Worm (Caenorhabditis elegans) whole organism, midembryonic: ENCODE results near the gene bgnt-1.2.

Experiments
- cog-1 ChIP-seq: sonication (generic microtip); optimal IDR thresholded peaks from 2 replicates; lab custom pipeline; 2016; ENCODE audit warnings: missing genetic modification characterization, missing compliant biosample characterization
- med-1 ChIP-seq: sonication (generic microtip); optimal IDR thresholded peaks from 2 replicates; lab custom pipeline; 2017; ENCODE audit warnings: missing genetic modification characterization, mild to moderate bottlenecking, missing compliant biosample characterization, antibody characterized with exemption, missing genetic modification reagents; ENCODE audit not compliant: insufficient read depth
- tab-1 ChIP-seq: fragments of 200-800 bp; sonication (Bioruptor generic); IDR thresholded peaks from 2 replicates; pipeline ENCODE4 v1.3.6; 2022; ENCODE audit warnings: missing genetic modification characterization, missing compliant biosample characterization
- ztf-23 ChIP-seq: fragments of 200-800 bp; sonication (Bioruptor generic); IDR thresholded peaks from 2 replicates; pipeline ENCODE4 v1.3.6; 2022; ENCODE audit warnings: missing genetic modification reagents, missing genetic modification characterization, missing compliant biosample characterization
- ztf-29 ChIP-seq: fragments of 200-800 bp; sonication (Bioruptor generic); IDR thresholded peaks from 2 replicates; pipeline ENCODE4 v1.3.6; 2022; ENCODE audit warnings: missing genetic modification reagents, missing genetic modification characterization, missing compliant biosample characterization

ce11 chrV:2095204-2095603 lies 23.3 kb downstream of the bgnt-1.2 start, which contains the start of gene F36F12.2:
- TF ChIP-seq ztf-23 (no peak), med-1 (GFP tag; lab: Kevin White, UChicago) (no peak), cog-1 (tag; lab: Kevin White, UChicago) (no peak), tab-1 (GFP tag; lab: Robert Waterston, UW) (no peak), ztf-29 (no peak)
